Fruit fly (Drosophila melanogaster): ENCODE data around the gene 5-HT2B.

5-HT2B gene

DNA sequence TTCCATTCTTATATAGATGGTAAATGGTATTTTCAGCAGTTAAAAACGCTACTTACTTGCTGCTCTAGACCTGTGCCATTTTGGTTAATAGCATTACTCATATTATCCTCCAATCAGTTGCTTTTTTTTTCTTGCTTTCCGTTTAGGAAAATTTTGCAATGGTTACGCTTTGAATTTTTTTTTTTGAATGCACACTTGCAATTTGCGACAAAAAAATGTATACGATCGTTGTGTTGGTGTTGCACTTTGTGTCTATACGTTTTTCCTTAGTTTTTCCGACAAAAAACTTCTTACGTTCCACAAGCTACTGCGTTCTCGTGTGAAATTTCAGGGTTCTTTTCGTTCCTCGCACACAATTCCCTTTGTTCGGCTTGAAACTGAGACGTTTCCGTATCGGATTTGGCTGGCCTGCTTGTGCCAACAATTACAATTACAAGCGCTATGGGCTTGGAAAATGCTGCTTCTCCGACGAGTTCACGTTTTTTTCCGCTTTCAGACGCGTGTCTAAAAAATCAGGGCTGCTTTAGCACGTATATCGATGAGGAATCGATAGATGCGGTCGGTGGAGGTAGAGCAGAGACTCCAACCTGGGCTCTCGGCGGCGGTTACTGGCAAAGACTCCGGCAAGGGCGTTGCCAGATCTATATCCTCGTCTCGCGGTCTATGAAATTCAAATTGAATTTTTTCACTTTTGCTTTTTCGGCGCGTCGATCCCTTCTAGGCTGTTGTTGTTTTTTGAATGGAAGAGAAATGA, 82.1 kb downstream of the 5-HT2B start:
- no peak for TF ChIP-seq Jra (GFP tag; optimal IDR thresholded peaks at IDR 0.05)
- no peak for TF ChIP-seq sv (GFP tag; optimal IDR thresholded peaks at IDR 0.05)
- peak; percentile 50 for TF ChIP-seq Myc (optimal IDR thresholded peaks at IDR 0.05)
- TF ChIP-seq Abd-B (GFP tag; optimal IDR thresholded peaks at IDR 0.05): no peak
- no peak for TF ChIP-seq Mio (GFP tag; optimal IDR thresholded peaks at IDR 0.05)
- no peak for TF ChIP-seq dmrt93B (GFP tag; optimal IDR thresholded peaks at IDR 0.05)
- no peak for TF ChIP-seq dsf (GFP tag; optimal IDR thresholded peaks at IDR 0.05; ENCODE audit: borderline replicate concordance)
- TF ChIP-seq sage (GFP tag; optimal IDR thresholded peaks at IDR 0.05): no peak
- TF ChIP-seq dl (GFP tag; optimal IDR thresholded peaks at IDR 0.05; ENCODE audit: insufficient read depth in 1 of 2, partially characterized antibody in 2 of 2): no peak
- TF ChIP-seq HLH106 (tag; optimal IDR thresholded peaks at IDR 0.05): peak; percentile 38
- TF ChIP-seq pan (optimal IDR thresholded peaks at IDR 0.05): no peak
- no peak for TF ChIP-seq CG9705 (GFP tag; optimal IDR thresholded peaks at IDR 0.05)
- TF ChIP-seq Vsx2 (GFP tag; optimal IDR thresholded peaks at IDR 0.05; ENCODE audit: partially characterized antibody): no peak
- TF ChIP-seq Dif (GFP tag; optimal IDR thresholded peaks at IDR 0.05; ENCODE audit: partially characterized antibody): peak; percentile 42
- TF ChIP-seq usp (GFP tag; optimal IDR thresholded peaks at IDR 0.05): no peak
- no peak for TF ChIP-seq N (GFP tag; optimal IDR thresholded peaks at IDR 0.05)
- no peak for TF ChIP-seq CrebA (GFP tag; optimal IDR thresholded peaks at IDR 0.05; ENCODE audit: borderline replicate concordance)
- TF ChIP-seq foxo (GFP tag; optimal IDR thresholded peaks at IDR 0.05): peak in 1 of 2 experiments; percentile 46
- TF ChIP-seq woc (GFP tag; optimal IDR thresholded peaks at IDR 0.05): no peak
- TF ChIP-seq fru (GFP tag; optimal IDR thresholded peaks at IDR 0.05): peak; percentile 15
- no peak for TF ChIP-seq brk (GFP tag; optimal IDR thresholded peaks at IDR 0.05)
- TF ChIP-seq Hr78 (GFP tag; optimal IDR thresholded peaks at IDR 0.05): no peak
- no peak for TF ChIP-seq GATAd (GFP tag; optimal IDR thresholded peaks at IDR 0.05)
- peak; percentile 29 for TF ChIP-seq Hnf4 (GFP tag; optimal IDR thresholded peaks at IDR 0.05)
- TF ChIP-seq psq (GFP tag; optimal IDR thresholded peaks at IDR 0.05): no peak
- no peak for TF ChIP-seq Rel (GFP tag; optimal IDR thresholded peaks at IDR 0.05)
- TF ChIP-seq Rel (tag; optimal IDR thresholded peaks at IDR 0.05): peak; percentile 63
- TF ChIP-seq h (GFP tag; optimal IDR thresholded peaks at IDR 0.05): peak; percentile 93
- peak; percentile 32 for TF ChIP-seq Hr83 (GFP tag; optimal IDR thresholded peaks at IDR 0.05; ENCODE audit: poor library complexity, severe bottlenecking)
- TF ChIP-seq rgr (GFP tag; optimal IDR thresholded peaks at IDR 0.05): peak; percentile 68
- TF ChIP-seq CG32264 (GFP tag; optimal IDR thresholded peaks at IDR 0.05): no peak
- peak; percentile 12 for TF ChIP-seq br (GFP tag; optimal IDR thresholded peaks at IDR 0.05)
- no peak for TF ChIP-seq tai (GFP tag; optimal IDR thresholded peaks at IDR 0.05)
- no peak for TF ChIP-seq lola (GFP tag; optimal IDR thresholded peaks at IDR 0.05)
- TF ChIP-seq jim (GFP tag; optimal IDR thresholded peaks at IDR 0.05): no peak
- TF ChIP-seq Dfd (GFP tag; optimal IDR thresholded peaks at IDR 0.05): no peak
- no peak for TF ChIP-seq OdsH (GFP tag; optimal IDR thresholded peaks at IDR 0.05)
- peak; percentile 2 for TF ChIP-seq ey (GFP tag; optimal IDR thresholded peaks at IDR 0.05)
- peak; percentile 60 for TF ChIP-seq Sp1 (GFP tag; optimal IDR thresholded peaks at IDR 0.05)

DNA sequence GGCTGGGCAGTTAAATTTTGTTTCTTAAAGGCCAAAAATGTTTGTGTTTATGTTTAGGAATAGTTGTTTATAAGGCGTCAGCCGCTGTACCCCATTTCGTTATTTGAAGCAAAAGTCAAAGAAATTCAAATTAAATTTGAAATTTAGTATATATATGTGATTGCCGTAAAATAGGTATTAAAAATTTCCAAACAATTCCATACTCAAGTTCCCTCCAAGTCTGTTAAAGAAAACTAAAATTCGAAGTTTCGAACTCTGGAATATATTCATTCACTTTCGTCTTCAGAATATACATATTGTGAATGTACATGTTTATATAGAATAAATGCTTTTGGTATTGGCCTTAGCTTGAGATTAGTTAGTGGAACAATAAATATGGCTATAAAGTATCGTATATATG, 82.7 kb downstream of the 5-HT2B start, which contains the start of gene bel:
TSS of gene bel (minus strand) at position 101 of the 400 bp plus-strand sequence.
- TF ChIP-seq CrebA (GFP tag; optimal IDR thresholded peaks at IDR 0.05; ENCODE audit: borderline replicate concordance) (no peak), Hnf4 (GFP tag; optimal IDR thresholded peaks at IDR 0.05) (no peak), Hr83 (GFP tag; optimal IDR thresholded peaks at IDR 0.05; ENCODE audit: poor library complexity, severe bottlenecking) (no peak), Mio (GFP tag; optimal IDR thresholded peaks at IDR 0.05) (no peak), dsf (GFP tag; optimal IDR thresholded peaks at IDR 0.05; ENCODE audit: borderline replicate concordance) (no peak), Dfd (GFP tag; optimal IDR thresholded peaks at IDR 0.05) (no peak), ey (GFP tag; optimal IDR thresholded peaks at IDR 0.05) (no peak), N (GFP tag; optimal IDR thresholded peaks at IDR 0.05) (no peak), CG32264 (GFP tag; optimal IDR thresholded peaks at IDR 0.05) (no peak), br (GFP tag; optimal IDR thresholded peaks at IDR 0.05) (no peak), jim (GFP tag; optimal IDR thresholded peaks at IDR 0.05) (no peak), Vsx2 (GFP tag; optimal IDR thresholded peaks at IDR 0.05; ENCODE audit: partially characterized antibody) (no peak)

Data from whole organism, wandering third instar larva.